Fruit fly (Drosophila melanogaster): ENCODE data around the gene msi.

msi gene

DNA sequence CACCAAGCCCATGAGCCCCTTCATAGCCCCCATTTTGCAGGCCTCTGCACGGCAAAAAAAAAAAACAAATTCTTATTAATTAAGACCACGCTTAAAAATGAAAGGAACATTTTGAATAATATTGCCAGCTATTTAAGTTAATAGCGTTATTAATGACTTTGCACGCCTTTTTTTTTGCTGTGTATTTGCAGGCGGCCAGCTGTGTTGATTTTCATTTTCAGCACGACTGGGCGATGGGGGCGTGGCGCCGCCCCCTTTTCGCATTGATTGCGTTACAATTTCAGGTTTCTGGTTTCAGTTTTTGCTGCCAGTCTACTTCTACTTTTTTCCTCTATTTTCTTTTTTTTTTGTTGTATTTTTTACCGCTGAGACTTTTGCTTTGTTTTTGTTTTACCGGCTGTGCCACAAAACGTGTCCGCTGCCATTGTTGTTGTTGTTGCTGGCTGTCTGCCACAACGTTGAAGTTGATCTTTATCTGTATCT lies 16.0 kb downstream of the msi start (continued):
- TF ChIP-seq Hey (tag; optimal IDR thresholded peaks at IDR 0.05) (no peak), Nf-YA (GFP tag; IDR thresholded peaks at IDR 0.05) (0 out of 2 replicates have a peak, but pooled peaks have one; percentile 30), unpg (GFP tag; optimal IDR thresholded peaks at IDR 0.05) (peak; percentile 43), p53 (GFP tag; optimal IDR thresholded peaks at IDR 0.05) (no peak), tup (GFP tag; optimal IDR thresholded peaks at IDR 0.05) (no peak), HHEX (GFP tag; optimal IDR thresholded peaks at IDR 0.05) (no peak), bbx (GFP tag; IDR thresholded peaks at IDR 0.05; ENCODE audit: partially characterized antibody) (no peak), crol (GFP tag; IDR thresholded peaks at IDR 0.05) (no peak), Ets97D (GFP tag; optimal IDR thresholded peaks at IDR 0.05) (no peak), Lim3 (GFP tag; IDR thresholded peaks at IDR 0.05) (0 out of 2 replicates have a peak, but pooled peaks have one; percentile 25), ind (GFP tag; optimal IDR thresholded peaks at IDR 0.05) (peak; percentile 50), NC2β (GFP tag; optimal IDR thresholded peaks at IDR 0.05) (no peak), CG12299 (tag; optimal IDR thresholded peaks at IDR 0.05) (no peak), lola (GFP tag; optimal IDR thresholded peaks at IDR 0.05) (no peak), CG12744 (GFP tag; optimal IDR thresholded peaks at IDR 0.05) (no peak), lbe (GFP tag; optimal IDR thresholded peaks at IDR 0.05) (no peak), CG33213 (GFP tag; optimal IDR thresholded peaks at IDR 0.05) (peak; percentile 8), CG9817 (tag; optimal IDR thresholded peaks at IDR 0.05) (no peak), CG3838 (GFP tag; optimal IDR thresholded peaks at IDR 0.05) (no peak), Side (GFP tag; optimal IDR thresholded peaks at IDR 0.05) (no peak), CG9932 (GFP tag; IDR thresholded peaks at IDR 0.05) (peak; percentile 27; the same call in 1 of the 2 replicates), tio (GFP tag; optimal IDR thresholded peaks at IDR 0.05) (no peak), pzg (GFP tag; optimal IDR thresholded peaks at IDR 0.05) (no peak), PHDP (tag; optimal IDR thresholded peaks at IDR 0.05) (peak; percentile 0), luna (GFP tag; optimal IDR thresholded peaks at IDR 0.05) (no peak), sens (GFP tag) (peak; percentile 7), Hmx (GFP tag; optimal IDR thresholded peaks at IDR 0.05) (no peak), CG14014 (GFP tag; IDR thresholded peaks at IDR 0.05) (no peak), CG7839 (tag; optimal IDR thresholded peaks at IDR 0.05) (peak; percentile 55), dimm (GFP tag; IDR thresholded peaks at IDR 0.05) (no peak), exex (tag; optimal IDR thresholded peaks at IDR 0.05) (no peak), CG2202 (tag; optimal IDR thresholded peaks at IDR 0.05) (no peak), CG12391 (tag; optimal IDR thresholded peaks at IDR 0.05) (no peak), CG14667 (GFP tag; IDR thresholded peaks at IDR 0.05) (no peak), tgo (GFP tag; IDR thresholded peaks at IDR 0.05) (peak; percentile 51; the same call in 1 of the 3 replicates), CG34376 (GFP tag; optimal IDR thresholded peaks at IDR 0.05) (no peak), Ptx1 (GFP tag; IDR thresholded peaks at IDR 0.05) (peak; percentile 69), Fer2 (tag; optimal IDR thresholded peaks at IDR 0.05) (no peak), oc (tag; optimal IDR thresholded peaks at IDR 0.05) (peak; percentile 2), CG6254 (GFP tag; optimal IDR thresholded peaks at IDR 0.05) (no peak), lilli (GFP tag; optimal IDR thresholded peaks at IDR 0.05) (no peak), CG11398 (GFP tag; optimal IDR thresholded peaks at IDR 0.05) (no peak), BtbVII (GFP tag; optimal IDR thresholded peaks at IDR 0.05) (no peak), zfh2 (GFP tag; optimal IDR thresholded peaks at IDR 0.05) (peak; percentile 4), HLH4C (GFP tag; IDR thresholded peaks at IDR 0.05; ENCODE audit: partially characterized antibody) (no peak), CG12659 (GFP tag; optimal IDR thresholded peaks at IDR 0.05) (no peak), CG16779 (GFP tag; IDR thresholded peaks at IDR 0.05) (no peak), pho (GFP tag; optimal IDR thresholded peaks at IDR 0.05) (no peak), CG8924 (tag; optimal IDR thresholded peaks at IDR 0.05) (no peak), fd102C (GFP tag; optimal IDR thresholded peaks at IDR 0.05) (no peak), zen2 (GFP tag; IDR thresholded peaks at IDR 0.05; ENCODE audit: partially characterized antibody) (no peak)
